Worm (Caenorhabditis elegans) whole organism, L2 larva: ENCODE measurements around the gene shl-1.
A peak's percentile ranks its signal among the peaks of the same experiment; 100 is the strongest.

Source experiments
- C34F6.9 ChIP-seq: fragments of 150-350 bp; optimal IDR thresholded peaks from 2 replicates; lab custom pipeline; 2014; ENCODE audit warnings: missing biosample characterization, missing genetic modification characterization
- F13H6.1 ChIP-seq: sonication (generic microtip); optimal IDR thresholded peaks from 2 replicates; lab custom pipeline; 2016; ENCODE audit warnings: missing genetic modification characterization, missing compliant biosample characterization
- R02D3.7 ChIP-seq: fragments of 150-350 bp; optimal IDR thresholded peaks from 2 replicates; lab custom pipeline; 2014; ENCODE audit warnings: missing biosample characterization, missing genetic modification characterization
- Y55F3AM.14 ChIP-seq: fragments of 200-800 bp; sonication (Bioruptor generic); optimal IDR thresholded peaks from 2 replicates; lab custom pipeline; 2018; ENCODE audit warnings: mild to moderate bottlenecking, missing genetic modification characterization, missing compliant biosample characterization
- ZK546.5 ChIP-seq: sonication (generic microtip); optimal IDR thresholded peaks from 2 replicates; lab custom pipeline; 2017; ENCODE audit warnings: missing biosample characterization, missing genetic modification characterization
- alr-1 ChIP-seq: fragments of 150-350 bp; optimal IDR thresholded peaks from 2 replicates; lab custom pipeline; 2014; ENCODE audit warnings: missing biosample characterization, missing genetic modification characterization
- aly-2 ChIP-seq: fragments of 150-350 bp; optimal IDR thresholded peaks from 2 replicates; lab custom pipeline; 2014; ENCODE audit warnings: missing biosample characterization, missing genetic modification characterization
- ama-1 ChIP-seq: fragments of 150-350 bp; optimal IDR thresholded peaks from 2 replicates; lab custom pipeline; 2018; ENCODE audit warnings: inconsistent platforms
- blmp-1 ChIP-seq: sonication (generic microtip); optimal IDR thresholded peaks from 2 replicates; lab custom pipeline; 2017; ENCODE audit warnings: missing genetic modification characterization, mild to moderate bottlenecking, missing compliant biosample characterization, antibody characterized with exemption, moderate library complexity; ENCODE audit not compliant: insufficient read depth
- ceh-16 ChIP-seq: fragments of 150-350 bp; optimal IDR thresholded peaks from 2 replicates; lab custom pipeline; 2014; ENCODE audit warnings: missing biosample characterization, missing genetic modification characterization
- ceh-82 ChIP-seq: fragments of 150-350 bp; optimal IDR thresholded peaks from 2 replicates; lab custom pipeline; 2014; ENCODE audit warnings: missing biosample characterization, missing genetic modification characterization
- crh-2 ChIP-seq: sonication (generic microtip); optimal IDR thresholded peaks from 2 replicates; lab custom pipeline; 2017; ENCODE audit warnings: missing biosample characterization, missing genetic modification characterization
- dmd-4 ChIP-seq: sonication (generic microtip); optimal IDR thresholded peaks from 2 replicates; lab custom pipeline; 2017; ENCODE audit warnings: missing biosample characterization, missing genetic modification characterization
- elt-1 ChIP-seq: fragments of 150-350 bp; optimal IDR thresholded peaks from 2 replicates; lab custom pipeline; 2014; ENCODE audit warnings: missing biosample characterization, missing genetic modification characterization
- fos-1 ChIP-seq: fragments of 150-350 bp; optimal IDR thresholded peaks from 2 replicates; lab custom pipeline; 2014; ENCODE audit warnings: missing biosample characterization, missing genetic modification characterization
- gmeb-1 ChIP-seq: fragments of 150-350 bp; optimal IDR thresholded peaks from 2 replicates; lab custom pipeline; 2014; ENCODE audit warnings: missing biosample characterization, missing genetic modification characterization
- lin-11 ChIP-seq: fragments of 150-350 bp; sonication (generic microtip); optimal IDR thresholded peaks from 2 replicates; lab custom pipeline; 2014; ENCODE audit warnings: missing biosample characterization, missing genetic modification characterization, inconsistent platforms, mixed read lengths
- lin-13 ChIP-seq: fragments of 150-350 bp; optimal IDR thresholded peaks from 2 replicates; lab custom pipeline; 2014; ENCODE audit warnings: missing biosample characterization, missing genetic modification reagents, missing genetic modification characterization
- lin-39 ChIP-seq: fragments of 150-350 bp; optimal IDR thresholded peaks from 2 replicates; lab custom pipeline; 2014; ENCODE audit warnings: missing biosample characterization, missing genetic modification reagents, missing genetic modification characterization
- lsy-2 ChIP-seq, 2 experiments: fragments of 150-350 bp in 1 of 2; sonication (generic microtip) in 1 of 2; optimal IDR thresholded peaks; 2 replicates each; lab custom pipeline; 2014 to 2017; ENCODE audit warnings: missing biosample characterization in 2 of 2, missing genetic modification characterization in 2 of 2
- mab-5 ChIP-seq: fragments of 150-350 bp; optimal IDR thresholded peaks from 2 replicates; lab custom pipeline; 2014; ENCODE audit warnings: missing biosample characterization, missing genetic modification characterization
- mbf-1 ChIP-seq: sonication (generic microtip); optimal IDR thresholded peaks from 2 replicates; lab custom pipeline; 2017; ENCODE audit warnings: missing biosample characterization, missing genetic modification characterization
- mdl-1 ChIP-seq, 2 experiments: fragments of 150-350 bp in 1 of 2; sonication (generic microtip) in 1 of 2; optimal IDR thresholded peaks; 2 replicates each; lab custom pipeline; 2017; ENCODE audit warnings: missing biosample characterization in 2 of 2, missing genetic modification characterization in 2 of 2
- nhr-11 ChIP-seq: fragments of 150-350 bp; optimal IDR thresholded peaks from 2 replicates; lab custom pipeline; 2014; ENCODE audit warnings: missing biosample characterization, missing genetic modification characterization
- nhr-12 ChIP-seq: fragments of 150-350 bp; optimal IDR thresholded peaks from 2 replicates; lab custom pipeline; 2014; ENCODE audit warnings: missing biosample characterization, missing genetic modification characterization
- nhr-129 ChIP-seq: fragments of 150-350 bp; optimal IDR thresholded peaks from 2 replicates; lab custom pipeline; 2014; ENCODE audit warnings: missing biosample characterization, missing genetic modification characterization
- nhr-23 ChIP-seq: fragments of 150-350 bp; optimal IDR thresholded peaks from 2 replicates; lab custom pipeline; 2014; ENCODE audit warnings: missing biosample characterization, missing genetic modification reagents, missing genetic modification characterization
- nhr-237 ChIP-seq: fragments of 150-350 bp; optimal IDR thresholded peaks from 2 replicates; lab custom pipeline; 2014; ENCODE audit warnings: missing biosample characterization, missing genetic modification characterization
- nhr-25 ChIP-seq: fragments of 150-350 bp; sonication (generic microtip); optimal IDR thresholded peaks from 3 replicates; lab custom pipeline; 2014; ENCODE audit warnings: missing biosample characterization, missing genetic modification characterization
- nhr-6 ChIP-seq: fragments of 150-350 bp; optimal IDR thresholded peaks from 2 replicates; lab custom pipeline; 2014; ENCODE audit warnings: missing biosample characterization, missing genetic modification characterization
- nhr-77 ChIP-seq: fragments of 150-350 bp; optimal IDR thresholded peaks from 2 replicates; lab custom pipeline; 2014; ENCODE audit warnings: missing biosample characterization, missing genetic modification characterization
- peb-1 ChIP-seq: fragments of 150-350 bp; optimal IDR thresholded peaks from 2 replicates; lab custom pipeline; 2014; ENCODE audit warnings: missing biosample characterization, missing genetic modification characterization
- sem-4 ChIP-seq: fragments of 150-350 bp; optimal IDR thresholded peaks from 2 replicates; lab custom pipeline; 2014; ENCODE audit warnings: missing biosample characterization, missing genetic modification reagents, missing genetic modification characterization
- skn-1 ChIP-seq: sonication (generic microtip); optimal IDR thresholded peaks from 2 replicates; lab custom pipeline; 2017; ENCODE audit warnings: missing biosample characterization, missing genetic modification characterization
- sma-3 ChIP-seq: sonication (generic microtip); optimal IDR thresholded peaks from 2 replicates; lab custom pipeline; 2016; ENCODE audit warnings: missing genetic modification reagents, missing genetic modification characterization, missing compliant biosample characterization
- sma-9 ChIP-seq, 2 experiments: fragments of 150-350 bp in 1 of 2; sonication (generic microtip) in 1 of 2; optimal IDR thresholded peaks; 2 replicates each; lab custom pipeline; 2014 to 2016; ENCODE audit warnings: missing genetic modification characterization in 2 of 2, mild to moderate bottlenecking in 1 of 2, missing biosample characterization in 1 of 2, missing compliant biosample characterization in 1 of 2, missing genetic modification reagents in 1 of 2, moderate library complexity in 1 of 2
- snpc-4 ChIP-seq: fragments of 150-350 bp; optimal IDR thresholded peaks from 2 replicates; lab custom pipeline; 2014; ENCODE audit warnings: missing biosample characterization, missing genetic modification characterization
- unc-39 ChIP-seq: fragments of 150-350 bp; optimal IDR thresholded peaks from 2 replicates; lab custom pipeline; 2014; ENCODE audit warnings: missing biosample characterization, missing genetic modification characterization
- unc-55 ChIP-seq: fragments of 150-350 bp; sonication (generic microtip); optimal IDR thresholded peaks from 3 replicates; lab custom pipeline; 2014; ENCODE audit warnings: missing biosample characterization, missing genetic modification reagents, missing genetic modification characterization
- unc-62 ChIP-seq: fragments of 150-350 bp; optimal IDR thresholded peaks from 2 replicates; lab custom pipeline; 2014; ENCODE audit warnings: missing biosample characterization, missing genetic modification reagents, missing genetic modification characterization
- zag-1 ChIP-seq: fragments of 150-350 bp; optimal IDR thresholded peaks from 2 replicates; lab custom pipeline; 2014; ENCODE audit warnings: missing biosample characterization, missing genetic modification characterization
- ztf-1 ChIP-seq: fragments of 200-800 bp; sonication (Bioruptor generic); conservative IDR thresholded peaks from 2 replicates; pipeline ENCODE4 v1.3.6; 2022; ENCODE audit warnings: missing genetic modification characterization, missing compliant biosample characterization
- ztf-11 ChIP-seq: sonication (generic microtip); optimal IDR thresholded peaks from 2 replicates; lab custom pipeline; 2017; ENCODE audit warnings: missing biosample characterization, missing genetic modification characterization
- ztf-4 ChIP-seq: fragments of 150-350 bp; optimal IDR thresholded peaks from 2 replicates; lab custom pipeline; 2014; ENCODE audit warnings: missing biosample characterization, missing genetic modification characterization

shl-1 gene

DNA sequence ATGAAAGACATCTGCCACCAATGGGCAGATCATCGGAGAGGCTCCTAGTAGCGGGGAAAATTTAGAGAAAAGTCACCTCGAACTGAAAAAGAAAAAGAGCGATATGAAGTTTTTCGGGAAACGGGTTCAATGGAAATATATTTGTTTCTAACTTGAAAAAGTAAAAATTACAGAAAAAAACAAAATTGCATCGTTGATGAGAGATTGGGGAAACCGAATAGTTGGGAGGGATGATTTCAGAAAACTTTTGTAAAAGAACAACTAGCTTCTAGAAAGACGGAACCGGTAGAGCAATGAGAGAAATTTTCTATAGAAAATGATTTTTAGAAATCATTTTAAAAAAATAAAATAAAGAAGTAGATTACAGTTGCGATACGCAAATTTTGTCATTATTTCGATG, 5.5 kb downstream of the shl-1 start:
- TF ChIP-seq alr-1 (tag; lab: Kevin White, UChicago): no peak
- no peak for TF ChIP-seq lsy-2 (tag; optimal IDR thresholded peaks at IDR 0.05; lab: Kevin White, UChicago)
- no peak for TF ChIP-seq C34F6.9 (tag; lab: Kevin White, UChicago)
- no peak for TF ChIP-seq unc-62 (GFP tag; lab: Kevin White, UChicago)
- TF ChIP-seq ztf-11 (tag; lab: Kevin White, UChicago): no peak
- TF ChIP-seq nhr-25 (tag; lab: Kevin White, UChicago): no peak
- TF ChIP-seq lin-11 (tag; lab: Kevin White, UChicago): no peak
- TF ChIP-seq peb-1 (tag; lab: Kevin White, UChicago): no peak
- no peak for TF ChIP-seq nhr-6
- no peak for TF ChIP-seq ceh-82 (tag; lab: Kevin White, UChicago)
- no peak for TF ChIP-seq fos-1 (tag; lab: Kevin White, UChicago)
- TF ChIP-seq skn-1 (tag; lab: Kevin White, UChicago): no peak
- TF ChIP-seq mdl-1 (tag; optimal IDR thresholded peaks at IDR 0.05; lab: Kevin White, UChicago): no peak
- TF ChIP-seq aly-2 (tag; lab: Kevin White, UChicago): no peak
- no peak for TF ChIP-seq zag-1 (tag; lab: Kevin White, UChicago)
- no peak for TF ChIP-seq nhr-23 (tag; lab: Kevin White, UChicago)
- TF ChIP-seq dmd-4 (tag; lab: Kevin White, UChicago): no peak
- TF ChIP-seq unc-55 (GFP tag; lab: Kevin White, UChicago): no peak

DNA sequence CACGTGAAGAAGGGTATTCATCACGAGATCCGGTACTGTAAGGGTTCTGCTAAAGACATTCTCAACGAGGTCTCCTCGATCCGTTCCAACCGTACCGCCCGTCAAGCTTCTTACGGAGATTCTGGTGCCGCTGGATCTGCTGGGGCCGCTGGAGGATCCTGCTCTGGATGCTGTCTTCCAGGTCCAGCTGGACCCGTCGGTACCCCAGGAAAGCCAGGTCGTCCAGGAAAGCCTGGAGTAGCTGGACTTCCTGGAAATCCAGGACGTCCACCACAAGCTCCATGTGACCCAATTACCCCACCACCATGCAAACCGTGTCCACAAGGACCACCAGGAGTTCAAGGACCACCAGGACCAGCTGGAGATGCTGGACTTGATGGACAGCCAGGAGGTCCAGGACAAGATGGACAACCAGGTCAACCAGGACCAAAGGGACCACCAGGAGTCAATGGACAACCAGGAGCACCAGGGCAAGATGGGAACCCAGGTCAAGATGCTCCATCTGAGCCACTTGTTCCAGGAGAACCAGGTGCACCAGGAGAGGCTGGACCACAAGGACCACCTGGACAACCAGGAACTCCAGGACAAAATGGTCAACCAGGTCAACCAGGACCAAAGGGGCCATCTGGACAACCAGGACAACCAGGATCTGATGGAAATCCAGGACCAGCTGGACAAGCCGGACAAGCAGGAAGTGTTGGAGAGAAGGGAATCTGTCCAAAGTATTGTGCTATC, 6.4 kb downstream of the shl-1 start:
- TF ChIP-seq ztf-1 (GFP tag; lab: Robert Waterston, UW): 0 out of 2 replicates have a peak, but pooled peaks have one; percentile 87
- no peak for TF ChIP-seq ZK546.5 (tag; lab: Kevin White, UChicago)
- TF ChIP-seq, all 48 proteins: peak for 1

DNA sequence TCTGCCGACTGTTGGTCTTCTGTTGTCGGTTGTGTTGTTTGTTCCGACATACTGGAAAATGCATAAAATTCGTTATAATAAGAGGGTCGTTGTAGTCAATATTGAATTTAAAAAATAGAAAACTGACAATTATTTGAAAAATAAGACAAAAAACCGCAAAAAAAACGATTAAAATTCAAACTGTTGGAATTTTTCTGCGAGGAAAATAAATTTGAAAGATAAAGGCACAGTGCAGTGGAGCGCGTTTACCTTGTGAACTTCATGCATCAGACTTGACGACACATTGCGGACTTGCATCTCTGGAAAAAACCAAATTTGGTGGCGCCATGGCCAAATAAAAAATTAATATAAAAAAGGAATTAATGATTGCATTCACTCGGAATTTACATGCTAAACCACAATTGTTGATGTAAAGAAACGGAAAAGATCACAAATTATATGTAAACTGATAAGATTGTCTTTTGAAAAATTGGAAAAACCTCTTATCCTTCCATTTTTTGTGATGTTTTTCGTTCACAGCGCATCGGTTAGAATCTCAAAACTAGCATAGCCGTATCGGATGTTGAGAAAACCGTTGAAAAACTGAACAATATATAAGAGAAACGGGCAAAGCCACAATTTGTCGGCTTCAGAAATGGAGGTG, 7.3 kb downstream of the shl-1 start, which contains the start of the genes hrpf-2 and bli-6:
hrpf-2 (minus strand) TSS at position 51 of the 643 bp plus-strand sequence.
bli-6 (plus strand) TSS at position 593 of the 643 bp plus-strand sequence.
- TF ChIP-seq fos-1 (tag; lab: Kevin White, UChicago) (peak; percentile 37), lin-13 (GFP tag; lab: Kevin White, UChicago) (no peak), nhr-237 (tag; lab: Kevin White, UChicago) (no peak), nhr-77 (tag; lab: Kevin White, UChicago) (no peak), elt-1 (tag; lab: Kevin White, UChicago) (no peak), mab-5 (tag; lab: Kevin White, UChicago) (peak; percentile 50), gmeb-1 (tag; lab: Kevin White, UChicago) (peak; percentile 86), nhr-23 (tag; lab: Kevin White, UChicago) (no peak), nhr-25 (tag; lab: Kevin White, UChicago) (peak; percentile 66), unc-62 (GFP tag; lab: Kevin White, UChicago) (no peak), skn-1 (tag; lab: Kevin White, UChicago) (no peak), C34F6.9 (tag; lab: Kevin White, UChicago) (peak; percentile 83), lin-11 (tag; lab: Kevin White, UChicago) (no peak), R02D3.7 (tag; lab: Kevin White, UChicago) (peak; percentile 54), nhr-129 (tag; lab: Kevin White, UChicago) (peak; percentile 72), peb-1 (tag; lab: Kevin White, UChicago) (no peak), alr-1 (tag; lab: Kevin White, UChicago) (no peak), Y55F3AM.14 (GFP tag; lab: Kevin White, UChicago) (no peak), ZK546.5 (tag; lab: Kevin White, UChicago) (peak; percentile 20), nhr-12 (no peak), lsy-2 (tag; optimal IDR thresholded peaks at IDR 0.05; lab: Kevin White, UChicago) (peak; percentile 76 to 85), mdl-1 (tag; optimal IDR thresholded peaks at IDR 0.05; lab: Kevin White, UChicago) (no peak), lin-39 (tag; lab: Kevin White, UChicago) (no peak), aly-2 (tag; lab: Kevin White, UChicago) (no peak), sem-4 (tag; lab: Kevin White, UChicago) (no peak), sma-9 (GFP tag; optimal IDR thresholded peaks at IDR 0.05; lab: Kevin White, UChicago) (peak; percentile 64), sma-9 (tag; optimal IDR thresholded peaks at IDR 0.05; lab: Kevin White, UChicago) (no peak), ceh-82 (tag; lab: Kevin White, UChicago) (no peak), snpc-4 (tag; lab: Kevin White, UChicago) (peak; percentile 50), ama-1 (no peak), F13H6.1 (tag; lab: Kevin White, UChicago) (peak; percentile 41), mbf-1 (peak; percentile 4), nhr-11 (no peak), ztf-11 (tag; lab: Kevin White, UChicago) (no peak), crh-2 (peak; percentile 81), ztf-4 (tag; lab: Kevin White, UChicago) (no peak), dmd-4 (tag; lab: Kevin White, UChicago) (no peak), unc-39 (no peak), blmp-1 (tag; lab: Kevin White, UChicago) (peak; percentile 13), nhr-6 (peak; percentile 27), ceh-16 (tag; lab: Kevin White, UChicago) (no peak), zag-1 (tag; lab: Kevin White, UChicago) (no peak), sma-3 (GFP tag; lab: Kevin White, UChicago) (peak; percentile 71)
